Worm (Caenorhabditis elegans) whole organism, young adult: ENCODE results near the gene F35G12.7.

Experiments used
- F55B11.4 ChIP-seq: sonication (generic microtip); optimal IDR thresholded peaks from 2 replicates; lab custom pipeline; 2016; ENCODE audit warnings: missing compliant biosample characterization, missing genetic modification characterization, borderline replicate concordance; ENCODE audit not compliant: insufficient read depth
- F57A8.1 ChIP-seq: fragments of 200-800 bp; sonication (Bioruptor generic); optimal IDR thresholded peaks from 2 replicates; lab custom pipeline; 2018; ENCODE audit warnings: mild to moderate bottlenecking, missing genetic modification characterization, moderate library complexity, missing compliant biosample characterization
- akir-1 ChIP-seq: fragments of 200-800 bp; sonication (Bioruptor generic); optimal IDR thresholded peaks from 2 replicates; lab custom pipeline; 2018; ENCODE audit warnings: mild to moderate bottlenecking, missing genetic modification characterization, moderate library complexity, missing compliant biosample characterization
- ama-1 ChIP-seq, 3 experiments: fragments of 150-350 bp in 1 of 3; sonication (generic microtip) in 2 of 3; optimal IDR thresholded peaks; 2 replicates each; lab custom pipeline; 2014 to 2018; ENCODE audit warnings: missing biosample characterization in 2 of 3, missing genetic modification characterization in 2 of 3, missing genetic modification reagents in 2 of 3
- ceh-58 ChIP-seq: fragments of 200-800 bp; sonication (Bioruptor generic); IDR thresholded peaks from 2 replicates; pipeline ENCODE4 v1.3.6; 2022; ENCODE audit warnings: missing genetic modification characterization, missing compliant biosample characterization
- efl-1 ChIP-seq: fragments of 150-350 bp; optimal IDR thresholded peaks from 2 replicates; lab custom pipeline; 2014; ENCODE audit warnings: missing biosample characterization, missing genetic modification reagents, missing genetic modification characterization
- hlh-12 ChIP-seq: sonication (generic microtip); optimal IDR thresholded peaks from 2 replicates; lab custom pipeline; 2016; ENCODE audit warnings: missing genetic modification characterization, missing compliant biosample characterization
- nfya-2 ChIP-seq: fragments of 200-800 bp; sonication (Bioruptor generic); IDR thresholded peaks from 2 replicates; pipeline ENCODE4 v1.3.6; 2022; ENCODE audit warnings: missing genetic modification reagents, missing genetic modification characterization, missing compliant biosample characterization
- nhr-27 ChIP-seq: fragments of 200-800 bp; sonication (Bioruptor generic); optimal IDR thresholded peaks from 2 replicates; lab custom pipeline; 2018; ENCODE audit warnings: mild to moderate bottlenecking, missing genetic modification characterization, moderate library complexity, missing compliant biosample characterization
- rec-8 ChIP-seq, 2 experiments: sonication (generic microtip); optimal IDR thresholded peaks; 2 replicates each; lab custom pipeline; 2016; ENCODE audit warnings: mild to moderate bottlenecking in 2 of 2, missing genetic modification characterization in 2 of 2, missing genetic modification reagents in 2 of 2, missing genotype in 2 of 2, missing biosample characterization in 1 of 2, missing compliant biosample characterization in 1 of 2, moderate library complexity in 1 of 2
- snpc-1.3 ChIP-seq: sonication (generic microtip); optimal IDR thresholded peaks from 2 replicates; lab custom pipeline; 2017; ENCODE audit warnings: missing genetic modification characterization, mild to moderate bottlenecking, missing compliant biosample characterization, antibody characterized with exemption, moderate library complexity, missing genotype, missing genetic modification reagents; ENCODE audit not compliant: insufficient read depth
- unc-130 ChIP-seq: sonication (generic microtip); optimal IDR thresholded peaks from 2 replicates; lab custom pipeline; 2016; ENCODE audit warnings: missing genetic modification reagents, missing genetic modification characterization, missing compliant biosample characterization
- ztf-22 ChIP-seq: fragments of 200-800 bp; sonication (Bioruptor generic); optimal IDR thresholded peaks from 2 replicates; lab custom pipeline; 2018; ENCODE audit warnings: mild to moderate bottlenecking, missing genetic modification characterization, moderate library complexity, missing compliant biosample characterization

ce11 chrIII:4552872-4553271 is 34.3 kb downstream of the F35G12.7 start:
- TF ChIP-seq ama-1 (optimal IDR thresholded peaks at IDR 0.05; lab: Kevin White, UChicago) (no peak), ama-1 (GFP tag; optimal IDR thresholded peaks at IDR 0.05; lab: Kevin White, UChicago) (no peak), efl-1 (GFP tag; lab: Kevin White, UChicago) (no peak), unc-130 (GFP tag; lab: Kevin White, UChicago) (no peak), ceh-58 (GFP tag; lab: Robert Waterston, UW) (no peak), F55B11.4 (tag; lab: Kevin White, UChicago) (no peak), snpc-1.3 (tag; lab: Kevin White, UChicago) (no peak), nhr-27 (tag; lab: Kevin White, UChicago) (no peak), ztf-22 (GFP tag; lab: Kevin White, UChicago) (no peak), nfya-2 (no peak), F57A8.1 (GFP tag; lab: Kevin White, UChicago) (no peak), hlh-12 (tag; lab: Kevin White, UChicago) (no peak), akir-1 (GFP tag; lab: Kevin White, UChicago) (no peak), rec-8 (tag; optimal IDR thresholded peaks at IDR 0.05; lab: Kevin White, UChicago) (no peak)
